Fruit fly (Drosophila melanogaster) whole organism, wandering third instar larva: ENCODE results near the gene vret.

Source experiments
- CG32264 ChIP-seq: fragments of 200-800 bp; sonication (Bioruptor generic); optimal IDR thresholded peaks from 2 replicates; lab custom pipeline; 2016; ENCODE audit warnings: missing biosample characterization, missing genetic modification characterization
- CrebA ChIP-seq: fragments of 200-800 bp; sonication (Bioruptor generic); optimal IDR thresholded peaks from 2 replicates; lab custom pipeline; 2016; ENCODE audit warnings: missing biosample characterization, mild to moderate bottlenecking, missing genetic modification characterization, borderline replicate concordance
- Dfd ChIP-seq: fragments of >200 bp; optimal IDR thresholded peaks from 2 replicates; lab custom pipeline; 2017; ENCODE audit warnings: missing biosample characterization, missing genetic modification characterization
- Dif ChIP-seq: fragments of 200-275, 200-300 bp; sonication (Bioruptor generic); optimal IDR thresholded peaks from 2 replicates; lab custom pipeline; 2018; ENCODE audit warnings: missing biosample characterization, missing genetic modification characterization; ENCODE audit not compliant: partially characterized antibody
- GATAd ChIP-seq: sonication (Bioruptor generic); optimal IDR thresholded peaks from 2 replicates; lab custom pipeline; 2016; ENCODE audit warnings: missing biosample characterization, missing genetic modification characterization
- HLH106 ChIP-seq: fragments of 200-800 bp; optimal IDR thresholded peaks from 3 replicates; lab custom pipeline; 2019; ENCODE audit warnings: missing biosample characterization, mild to moderate bottlenecking, missing genetic modification characterization, moderate library complexity
- Hnf4 ChIP-seq: fragments of 200-800 bp; sonication (Bioruptor generic); optimal IDR thresholded peaks from 2 replicates; lab custom pipeline; 2016; ENCODE audit warnings: missing biosample characterization, mild to moderate bottlenecking, missing genetic modification characterization
- Hr78 ChIP-seq: fragments of >200 bp; optimal IDR thresholded peaks from 2 replicates; lab custom pipeline; 2017; ENCODE audit warnings: missing biosample characterization, missing genetic modification characterization
- Jra ChIP-seq: sonication (Bioruptor generic); optimal IDR thresholded peaks from 2 replicates; lab custom pipeline; 2016; ENCODE audit warnings: missing biosample characterization, missing genetic modification characterization
- Mio ChIP-seq: sonication (Bioruptor generic); optimal IDR thresholded peaks from 2 replicates; lab custom pipeline; 2016; ENCODE audit warnings: missing biosample characterization, missing genetic modification characterization
- Myc ChIP-seq: fragments of >200 bp; optimal IDR thresholded peaks from 2 replicates; lab custom pipeline; 2017
- OdsH ChIP-seq: fragments of 200-800 bp; sonication (Bioruptor generic); optimal IDR thresholded peaks from 2 replicates; lab custom pipeline; 2016; ENCODE audit warnings: missing biosample characterization, mild to moderate bottlenecking, missing genetic modification characterization
- Rel ChIP-seq, 2 experiments: fragments of 200-800 bp; sonication (Bioruptor generic) in 1 of 2; optimal IDR thresholded peaks; 2 replicates in 1 of 2; 3 replicates in 1 of 2; lab custom pipeline; 2016 to 2019; ENCODE audit warnings: mild to moderate bottlenecking in 2 of 2, missing biosample characterization in 2 of 2, missing genetic modification characterization in 2 of 2, moderate library complexity in 1 of 2
- Sp1 ChIP-seq: fragments of 200-800 bp; sonication (Bioruptor generic); optimal IDR thresholded peaks from 3 replicates; lab custom pipeline; 2019; ENCODE audit warnings: missing biosample characterization, mild to moderate bottlenecking, missing genetic modification characterization, moderate library complexity
- br ChIP-seq: fragments of 200-800 bp; sonication (Bioruptor generic); optimal IDR thresholded peaks from 2 replicates; lab custom pipeline; 2016; ENCODE audit warnings: missing biosample characterization, missing genetic modification characterization
- dl ChIP-seq, 2 experiments: fragments of 175-275, 200-275 bp in 1 of 2; fragments of 200-275 bp in 1 of 2; sonication (Bioruptor generic); optimal IDR thresholded peaks; lab custom pipeline; 2018; ENCODE audit warnings: mild to moderate bottlenecking in 2 of 2, missing biosample characterization in 2 of 2, missing genetic modification characterization in 2 of 2, moderate library complexity in 2 of 2; ENCODE audit not compliant: partially characterized antibody in 2 of 2, insufficient read depth in 1 of 2
- dmrt93B ChIP-seq: fragments of 200-800 bp; sonication (Bioruptor generic); optimal IDR thresholded peaks from 2 replicates; lab custom pipeline; 2018; ENCODE audit warnings: missing biosample characterization, mild to moderate bottlenecking, missing genetic modification characterization
- dsf ChIP-seq: sonication (Bioruptor generic); optimal IDR thresholded peaks from 2 replicates; lab custom pipeline; 2016; ENCODE audit warnings: missing biosample characterization, missing genetic modification characterization, borderline replicate concordance
- ey ChIP-seq: fragments of 200-800 bp; sonication (Bioruptor generic); optimal IDR thresholded peaks from 2 replicates; lab custom pipeline; 2016; ENCODE audit warnings: missing biosample characterization, missing genetic modification characterization
- foxo ChIP-seq, 2 experiments: fragments of 200-800 bp; sonication (Bioruptor generic); optimal IDR thresholded peaks; 2 replicates in 1 of 2; 3 replicates in 1 of 2; lab custom pipeline; 2016 to 2017; ENCODE audit warnings: missing biosample characterization in 2 of 2, missing genetic modification characterization in 2 of 2
- fru ChIP-seq: fragments of 200-800 bp; sonication (Bioruptor generic); optimal IDR thresholded peaks from 3 replicates; lab custom pipeline; 2016; ENCODE audit warnings: missing biosample characterization, mild to moderate bottlenecking, missing genetic modification characterization
- h ChIP-seq: fragments of 200-800 bp; sonication (Bioruptor generic); optimal IDR thresholded peaks from 3 replicates; lab custom pipeline; 2016; ENCODE audit warnings: missing biosample characterization, mild to moderate bottlenecking, missing genetic modification characterization
- pan ChIP-seq: fragments of >200 bp; optimal IDR thresholded peaks from 2 replicates; lab custom pipeline; 2017
- psq ChIP-seq: fragments of 200-800 bp; sonication (Bioruptor generic); optimal IDR thresholded peaks from 3 replicates; lab custom pipeline; 2017; ENCODE audit warnings: missing biosample characterization, mild to moderate bottlenecking, missing genetic modification characterization, moderate library complexity
- rgr ChIP-seq: fragments of 200-800 bp; sonication (Bioruptor generic); optimal IDR thresholded peaks from 3 replicates; lab custom pipeline; 2016; ENCODE audit warnings: missing biosample characterization, mild to moderate bottlenecking, missing genetic modification characterization
- sage ChIP-seq: fragments of 200-800 bp; sonication (Bioruptor generic); optimal IDR thresholded peaks from 2 replicates; lab custom pipeline; 2016; ENCODE audit warnings: missing biosample characterization, mild to moderate bottlenecking, missing genetic modification characterization
- sv ChIP-seq: fragments of 200-800 bp; sonication (Bioruptor generic); optimal IDR thresholded peaks from 3 replicates; lab custom pipeline; 2016; ENCODE audit warnings: missing biosample characterization, missing genetic modification characterization
- tai ChIP-seq: sonication (Bioruptor generic); optimal IDR thresholded peaks from 2 replicates; lab custom pipeline; 2016; ENCODE audit warnings: missing biosample characterization, missing genetic modification characterization
- usp ChIP-seq: fragments of >200 bp; optimal IDR thresholded peaks from 2 replicates; lab custom pipeline; 2017; ENCODE audit warnings: missing biosample characterization, missing genetic modification characterization
- woc ChIP-seq: sonication (Bioruptor generic); optimal IDR thresholded peaks from 2 replicates; lab custom pipeline; 2016; ENCODE audit warnings: missing biosample characterization, mild to moderate bottlenecking, missing genetic modification characterization

Gene vret

dm6 chr3R:22760988-22761387 lies 15.6 kb upstream of the vret start, which contains the start of gene Nepl13:
Nepl13 (minus strand) TSS chr3R:22761076.
- TF ChIP-seq HLH106 (tag; lab: Kevin White, UChicago) = no peak
- TF ChIP-seq Dif = no peak
- TF ChIP-seq dmrt93B (GFP tag; lab: Kevin White, UChicago) = no peak
- TF ChIP-seq fru (GFP tag; lab: Kevin White, UChicago) = no peak
- TF ChIP-seq Mio = no peak
- TF ChIP-seq woc (GFP tag; lab: Kevin White, UChicago) = no peak
- no peak for TF ChIP-seq Myc (lab: Kevin White, UChicago)
- no peak for TF ChIP-seq dsf (GFP tag; lab: Kevin White, UChicago)
- TF ChIP-seq Hr78 (GFP tag; lab: Kevin White, UChicago) = no peak
- no peak for TF ChIP-seq Sp1 (GFP tag; lab: Kevin White, UChicago)
- no peak for TF ChIP-seq rgr (GFP tag; lab: Kevin White, UChicago)
- no peak for TF ChIP-seq dl (GFP tag; optimal IDR thresholded peaks at IDR 0.05; lab: Kevin White, UChicago; ENCODE audit: insufficient read depth in 1 of 2, partially characterized antibody in 2 of 2)
- TF ChIP-seq OdsH (GFP tag; lab: Kevin White, UChicago) = no peak
- TF ChIP-seq, all 38 proteins: peak for 0

- no peak for TF ChIP-seq h (GFP tag; lab: Kevin White, UChicago)
- no peak for TF ChIP-seq OdsH (GFP tag; lab: Kevin White, UChicago)
- no peak for TF ChIP-seq GATAd (GFP tag; lab: Kevin White, UChicago)
- TF ChIP-seq br (GFP tag; lab: Kevin White, UChicago) = no peak
- TF ChIP-seq Dif = no peak
- TF ChIP-seq dsf (GFP tag; lab: Kevin White, UChicago) = no peak
- TF ChIP-seq Dfd = no peak
- TF ChIP-seq ey = no peak
- no peak for TF ChIP-seq Rel (GFP tag; optimal IDR thresholded peaks at IDR 0.05; lab: Kevin White, UChicago)
- no peak for TF ChIP-seq Rel (tag; optimal IDR thresholded peaks at IDR 0.05; lab: Kevin White, UChicago)
- no peak for TF ChIP-seq Jra (GFP tag; lab: Kevin White, UChicago)
- no peak for TF ChIP-seq fru (GFP tag; lab: Kevin White, UChicago)
- no peak for TF ChIP-seq CrebA (GFP tag; lab: Kevin White, UChicago)
- TF ChIP-seq CG32264 (GFP tag; lab: Kevin White, UChicago) = no peak
- TF ChIP-seq usp = no peak
Measured at dm6 chr3R:22757117-22757516, 11.7 kb upstream of the vret start.

- TF ChIP-seq Rel (GFP tag; optimal IDR thresholded peaks at IDR 0.05; lab: Kevin White, UChicago) (no peak), Rel (tag; optimal IDR thresholded peaks at IDR 0.05; lab: Kevin White, UChicago) (peak; percentile 51), tai (GFP tag; lab: Kevin White, UChicago) (no peak)
Measured at dm6 chr3R:22756289-22756688, 10.9 kb upstream of the vret start.

dm6 chr3R:22755187-22755777 lies 9.9 kb upstream of the vret start:
- TF ChIP-seq dl (GFP tag; optimal IDR thresholded peaks at IDR 0.05; lab: Kevin White, UChicago; ENCODE audit: insufficient read depth in 1 of 2, partially characterized antibody in 2 of 2) = peak in 1 of 2 experiments; percentile 8
- no peak for TF ChIP-seq pan
- no peak for TF ChIP-seq GATAd (GFP tag; lab: Kevin White, UChicago)
- no peak for TF ChIP-seq psq (GFP tag; lab: Kevin White, UChicago)
- no peak for TF ChIP-seq HLH106 (tag; lab: Kevin White, UChicago)

dm6 chr3R:22753895-22754774 lies 8.8 kb upstream of the vret start:
- TF ChIP-seq psq (GFP tag; lab: Kevin White, UChicago) (no peak), Dif (peak; percentile 62), Rel (GFP tag; optimal IDR thresholded peaks at IDR 0.05; lab: Kevin White, UChicago) (no peak), Rel (tag; optimal IDR thresholded peaks at IDR 0.05; lab: Kevin White, UChicago) (peak; percentile 83), Jra (GFP tag; lab: Kevin White, UChicago) (no peak), dsf (GFP tag; lab: Kevin White, UChicago) (no peak), sv (GFP tag; lab: Kevin White, UChicago) (peak; percentile 22), h (GFP tag; lab: Kevin White, UChicago) (peak; percentile 22), Hnf4 (no peak), dl (GFP tag; optimal IDR thresholded peaks at IDR 0.05; lab: Kevin White, UChicago; ENCODE audit: insufficient read depth in 1 of 2, partially characterized antibody in 2 of 2) (peak in 1 of 2 experiments; percentile 53), fru (GFP tag; lab: Kevin White, UChicago) (peak; percentile 6), ey (peak; percentile 5), foxo (GFP tag; optimal IDR thresholded peaks at IDR 0.05; lab: Kevin White, UChicago) (peak in 1 of 2 experiments; percentile 33), rgr (GFP tag; lab: Kevin White, UChicago) (peak; percentile 19), sage (GFP tag; lab: Kevin White, UChicago) (no peak)
- TF ChIP-seq, all 38 proteins: peak for 9
